Worm (Caenorhabditis elegans) whole organism, L4 larva: ENCODE measurements around the gene M02D8.7.

Source experiments
- F37D6.2 ChIP-seq: sonication (generic microtip); optimal IDR thresholded peaks from 2 replicates; lab custom pipeline; 2016; ENCODE audit warnings: mild to moderate bottlenecking, missing genetic modification characterization, missing compliant biosample characterization
- attf-4 ChIP-seq: sonication (generic microtip); optimal IDR thresholded peaks from 3 replicates; lab custom pipeline; 2017; ENCODE audit warnings: missing biosample characterization, missing genetic modification characterization
- ceh-82 ChIP-seq: sonication (generic microtip); optimal IDR thresholded peaks from 2 replicates; lab custom pipeline; 2017; ENCODE audit warnings: missing biosample characterization, missing genetic modification characterization
- ces-1 ChIP-seq: fragments of 150-350 bp; sonication (generic microtip); optimal IDR thresholded peaks from 4 replicates; lab custom pipeline; 2014; ENCODE audit warnings: missing biosample characterization, missing genetic modification reagents, missing genetic modification characterization
- egl-27 ChIP-seq: sonication (generic microtip); optimal IDR thresholded peaks from 3 replicates; lab custom pipeline; 2017; ENCODE audit warnings: missing biosample characterization, missing genetic modification reagents, missing genetic modification characterization
- lin-13 ChIP-seq: fragments of 150-350 bp; optimal IDR thresholded peaks from 2 replicates; lab custom pipeline; 2014; ENCODE audit warnings: missing biosample characterization, missing genetic modification reagents, missing genetic modification characterization
- lin-39 ChIP-seq: fragments of 150-350 bp; optimal IDR thresholded peaks from 2 replicates; lab custom pipeline; 2014; ENCODE audit warnings: missing biosample characterization, missing genetic modification reagents, missing genetic modification characterization
- mdl-1 ChIP-seq, 2 experiments: fragments of 150-350 bp in 1 of 2; sonication (generic microtip) in 1 of 2; optimal IDR thresholded peaks; 2 replicates each; lab custom pipeline; 2014 to 2017; ENCODE audit warnings: missing biosample characterization in 2 of 2, missing genetic modification characterization in 2 of 2
- nhr-28 ChIP-seq: fragments of 150-350 bp; optimal IDR thresholded peaks from 2 replicates; lab custom pipeline; 2014; ENCODE audit warnings: missing biosample characterization, missing genetic modification characterization
- nhr-76 ChIP-seq: fragments of 150-350 bp; optimal IDR thresholded peaks from 2 replicates; lab custom pipeline; 2014; ENCODE audit warnings: missing biosample characterization, missing genetic modification characterization
- pqm-1 ChIP-seq: sonication (generic microtip); optimal IDR thresholded peaks from 2 replicates; lab custom pipeline; 2017; ENCODE audit warnings: missing biosample characterization, missing genetic modification characterization
- unc-62 ChIP-seq, 3 experiments: fragments of 150-350 bp in 1 of 3; sonication (generic microtip); optimal IDR thresholded peaks in 2 of 3; peaks in 1 of 3; 1 replicate in 1 of 3; 2 replicates in 2 of 3; lab custom pipeline; 2014 to 2017; ENCODE audit warnings: missing biosample characterization in 3 of 3, missing genetic modification characterization in 3 of 3, missing genetic modification reagents in 3 of 3, missing genotype in 1 of 3
- zag-1 ChIP-seq: fragments of 150-350 bp; optimal IDR thresholded peaks from 2 replicates; lab custom pipeline; 2014; ENCODE audit warnings: missing biosample characterization, missing genetic modification characterization

ce11 chrX:8761497-8761896 lies 18.7 kb upstream of the M02D8.7 start, which contains the start of gene M02D8.5:
- TF ChIP-seq pqm-1 (tag; lab: Kevin White, UChicago) (no peak), nhr-76 (tag; lab: Kevin White, UChicago) (no peak), nhr-28 (tag; lab: Kevin White, UChicago) (no peak), zag-1 (no peak), ces-1 (no peak), unc-62 (GFP tag; optimal IDR thresholded peaks at IDR 0.05 in 1 of 2; lab: Kevin White, UChicago) (no peak), unc-62 (tag; optimal IDR thresholded peaks at IDR 0.05; lab: Kevin White, UChicago) (no peak), lin-13 (GFP tag; lab: Kevin White, UChicago) (no peak), lin-39 (tag; lab: Kevin White, UChicago) (no peak), ceh-82 (tag; lab: Kevin White, UChicago) (no peak), F37D6.2 (tag; lab: Kevin White, UChicago) (no peak), attf-4 (tag; lab: Kevin White, UChicago) (no peak), egl-27 (tag; lab: Kevin White, UChicago) (no peak), mdl-1 (tag; optimal IDR thresholded peaks at IDR 0.05; lab: Kevin White, UChicago) (no peak)
